Fruit fly (Drosophila melanogaster) whole organism, embryonic: ENCODE data around the gene ZnT86D.

Experiments
- Aef1 ChIP-seq: fragments of 200-800 bp; sonication (Bioruptor generic); IDR thresholded peaks from 3 replicates; pipeline ENCODE4 v1.3.6; 2022; ENCODE audit warnings: missing biosample characterization, missing genetic modification characterization
- Asciz ChIP-seq: fragments of 200-800 bp; sonication (Bioruptor generic); optimal IDR thresholded peaks from 2 replicates; lab custom pipeline; 2017; ENCODE audit warnings: missing biosample characterization, mild to moderate bottlenecking, missing genetic modification characterization, missing genetic modification reagents
- Awh ChIP-seq: fragments of 200-800 bp; sonication (Bioruptor generic); IDR thresholded peaks from 2 replicates; pipeline ENCODE4, ENCODE4 v1.3.6; 2022; ENCODE audit warnings: missing biosample characterization, missing genetic modification characterization
- CG10321 ChIP-seq: fragments of 200-800 bp; sonication (Bioruptor generic); IDR thresholded peaks from 2 replicates; pipeline ENCODE4 v1.3.6; 2022; ENCODE audit warnings: missing biosample characterization, missing genetic modification characterization
- CG10565 ChIP-seq: fragments of 200-800 bp; sonication (Bioruptor generic); optimal IDR thresholded peaks from 3 replicates; lab custom pipeline; 2016; ENCODE audit warnings: missing biosample characterization, mild to moderate bottlenecking, missing genetic modification characterization
- CG12299 ChIP-seq: fragments of 200-800 bp; sonication (Bioruptor generic); optimal IDR thresholded peaks from 2 replicates; lab custom pipeline; 2018; ENCODE audit warnings: missing biosample characterization, mild to moderate bottlenecking, missing genetic modification characterization
- CG12769 ChIP-seq: fragments of 200-800 bp; sonication (Bioruptor generic); optimal IDR thresholded peaks from 2 replicates; lab custom pipeline; 2019; ENCODE audit warnings: missing biosample characterization, mild to moderate bottlenecking, missing genetic modification characterization, moderate library complexity
- CG1647 ChIP-seq: fragments of 200-800 bp; sonication (Bioruptor generic); optimal IDR thresholded peaks from 3 replicates; lab custom pipeline; 2016; ENCODE audit warnings: missing biosample characterization, missing genetic modification characterization
- CG1792 ChIP-seq: fragments of 200-800 bp; sonication (Bioruptor generic); optimal IDR thresholded peaks from 2 replicates; lab custom pipeline; 2016; ENCODE audit warnings: missing biosample characterization, missing genetic modification characterization
- CG18262 ChIP-seq: fragments of 200-800 bp; optimal IDR thresholded peaks from 3 replicates; lab custom pipeline; 2019; ENCODE audit warnings: missing biosample characterization, mild to moderate bottlenecking, missing genetic modification characterization, moderate library complexity
- CG2129 ChIP-seq: fragments of 200-800 bp; sonication (Bioruptor generic); IDR thresholded peaks from 2 replicates; pipeline ENCODE4 v1.3.6; 2022; ENCODE audit warnings: missing biosample characterization, missing genetic modification characterization; ENCODE audit not compliant: partially characterized antibody
- CG31365 ChIP-seq: fragments of 200-800 bp; sonication (Bioruptor generic); optimal IDR thresholded peaks from 2 replicates; lab custom pipeline; 2018; ENCODE audit warnings: missing biosample characterization, mild to moderate bottlenecking, missing genetic modification characterization
- CG3407 ChIP-seq: fragments of 200-800 bp; sonication (Bioruptor generic); optimal IDR thresholded peaks from 2 replicates; lab custom pipeline; 2018; ENCODE audit warnings: missing biosample characterization, mild to moderate bottlenecking, missing genetic modification characterization
- CG3847 ChIP-seq: fragments of 200-800 bp; sonication (Bioruptor generic); IDR thresholded peaks from 2 replicates; pipeline ENCODE4 v1.3.6; 2022; ENCODE audit warnings: missing biosample characterization, missing genetic modification characterization
- CG43689 ChIP-seq: fragments of 200-800 bp; sonication (Bioruptor generic); IDR thresholded peaks from 2 replicates; pipeline ENCODE4 v1.3.6; 2022; ENCODE audit warnings: missing biosample characterization, missing genetic modification characterization
- CG4730 ChIP-seq: fragments of 200-800 bp; sonication (Bioruptor generic); IDR thresholded peaks from 2 replicates; pipeline ENCODE4 v1.3.6; 2022; ENCODE audit warnings: missing biosample characterization, missing genetic modification characterization
- CG6254 ChIP-seq: fragments of 200-800 bp; sonication (Bioruptor generic); optimal IDR thresholded peaks from 3 replicates; lab custom pipeline; 2017; ENCODE audit warnings: mild to moderate bottlenecking, missing biosample characterization, missing genetic modification reagents, missing genetic modification characterization
- CG7372 ChIP-seq: fragments of 200-800 bp; sonication (Bioruptor generic); IDR thresholded peaks from 2 replicates; pipeline ENCODE4 v1.3.6; 2022; ENCODE audit warnings: missing biosample characterization, missing genetic modification characterization
- CG7745 ChIP-seq: fragments of 200-800 bp; sonication (Bioruptor generic); optimal IDR thresholded peaks from 2 replicates; lab custom pipeline; 2018; ENCODE audit warnings: missing biosample characterization, mild to moderate bottlenecking, missing genetic modification characterization, moderate library complexity
- Hey ChIP-seq: fragments of 200-800 bp; sonication (Bioruptor generic); optimal IDR thresholded peaks from 3 replicates; lab custom pipeline; 2018; ENCODE audit warnings: missing biosample characterization, mild to moderate bottlenecking, missing genetic modification characterization
- HmgZ ChIP-seq: fragments of 200-800 bp; sonication (Bioruptor generic); optimal IDR thresholded peaks from 2 replicates; lab custom pipeline; 2018; ENCODE audit warnings: missing biosample characterization, mild to moderate bottlenecking, missing genetic modification characterization
- Hr51 ChIP-seq, 2 experiments: fragments of 200-800 bp; sonication (Bioruptor generic); optimal IDR thresholded peaks; 2 replicates in 1 of 2; 3 replicates in 1 of 2; lab custom pipeline; 2016 to 2018; ENCODE audit warnings: missing biosample characterization in 2 of 2, missing genetic modification characterization in 2 of 2, mild to moderate bottlenecking in 1 of 2, moderate library complexity in 1 of 2
- NC2α ChIP-seq: fragments of 200-800 bp; sonication (Bioruptor generic); optimal IDR thresholded peaks from 2 replicates; lab custom pipeline; 2016; ENCODE audit warnings: missing biosample characterization, missing genetic modification characterization
- NFAT ChIP-seq: fragments of 200-800 bp; sonication (Bioruptor generic); IDR thresholded peaks from 2 replicates; pipeline ENCODE4 v1.3.6; 2022; ENCODE audit warnings: missing biosample characterization, missing genetic modification characterization
- Ravus ChIP-seq: fragments of 200-800 bp; sonication (Bioruptor generic); IDR thresholded peaks from 2 replicates; pipeline ENCODE4 v1.3.6; 2022; ENCODE audit warnings: missing biosample characterization, missing genetic modification characterization
- Ssrp ChIP-seq: fragments of 200-800 bp; sonication (Bioruptor generic); optimal IDR thresholded peaks from 2 replicates; lab custom pipeline; 2018; ENCODE audit warnings: missing biosample characterization, mild to moderate bottlenecking, missing genetic modification characterization, moderate library complexity
- Taf1 ChIP-seq: fragments of 200-800 bp; sonication (Bioruptor generic); IDR thresholded peaks from 2 replicates; pipeline ENCODE4 v1.3.6; 2022; ENCODE audit warnings: missing biosample characterization, missing genetic modification characterization
- Vsx1 ChIP-seq: fragments of 200-800 bp; sonication (Bioruptor generic); optimal IDR thresholded peaks from 2 replicates; lab custom pipeline; 2017; ENCODE audit warnings: missing biosample characterization, mild to moderate bottlenecking, missing genetic modification characterization, missing genetic modification reagents
- al ChIP-seq: fragments of 200-800 bp; sonication (Bioruptor generic); IDR thresholded peaks from 2 replicates; pipeline ENCODE4 v1.3.6; 2022; ENCODE audit warnings: missing biosample characterization, missing genetic modification characterization
- bcd ChIP-seq: fragments of 200-800 bp; sonication (Bioruptor generic); optimal IDR thresholded peaks from 2 replicates; lab custom pipeline; 2017; ENCODE audit warnings: missing biosample characterization, mild to moderate bottlenecking, missing genetic modification characterization
- chinmo ChIP-seq: fragments of 200-800 bp; sonication (Bioruptor generic); IDR thresholded peaks from 4 replicates; pipeline ENCODE4 v1.3.6; 2022; ENCODE audit warnings: missing biosample characterization, missing genetic modification characterization; ENCODE audit not compliant: partially characterized antibody
- crol ChIP-seq: fragments of 200-800 bp; sonication (Bioruptor generic); IDR thresholded peaks from 2 replicates; pipeline ENCODE4 v1.3.6; 2022; ENCODE audit warnings: missing biosample characterization, missing genetic modification characterization
- dimm ChIP-seq: fragments of 200-800 bp; sonication (Bioruptor generic); IDR thresholded peaks from 2 replicates; pipeline ENCODE4 v1.3.6; 2022; ENCODE audit warnings: missing biosample characterization, missing genetic modification characterization
- disco-r ChIP-seq: fragments of 200-800 bp; sonication (Bioruptor generic); optimal IDR thresholded peaks from 2 replicates; lab custom pipeline; 2016; ENCODE audit warnings: missing biosample characterization, missing genetic modification characterization
- dmrt99B ChIP-seq: fragments of 200-800 bp; sonication (Bioruptor generic); optimal IDR thresholded peaks from 2 replicates; lab custom pipeline; 2018; ENCODE audit warnings: missing biosample characterization, mild to moderate bottlenecking, missing genetic modification characterization, moderate library complexity
- fd64A ChIP-seq: fragments of 200-800 bp; sonication (Bioruptor generic); optimal IDR thresholded peaks from 3 replicates; lab custom pipeline; 2018; ENCODE audit warnings: missing biosample characterization, mild to moderate bottlenecking, missing genetic modification characterization
- grn ChIP-seq: fragments of 200-800 bp; sonication (Bioruptor generic); optimal IDR thresholded peaks from 3 replicates; lab custom pipeline; 2017; ENCODE audit warnings: missing biosample characterization, missing genetic modification characterization
- jigr1 ChIP-seq: fragments of 200-800 bp; sonication (Bioruptor generic); IDR thresholded peaks from 3 replicates; pipeline ENCODE4 v1.3.6; 2022; ENCODE audit warnings: missing biosample characterization, missing genetic modification characterization
- jumu ChIP-seq: fragments of 200-800 bp; sonication (Bioruptor generic); optimal IDR thresholded peaks from 3 replicates; lab custom pipeline; 2016; ENCODE audit warnings: missing biosample characterization, missing genetic modification characterization
- klu ChIP-seq: fragments of 200-800 bp; sonication (Bioruptor generic); IDR thresholded peaks from 2 replicates; pipeline ENCODE4 v1.3.6; 2022; ENCODE audit warnings: missing biosample characterization, missing genetic modification characterization
- lola ChIP-seq, 3 experiments: fragments of >200 bp in 2 of 3; fragments of 200-800 bp in 1 of 3; sonication (Bioruptor generic) in 1 of 3; optimal IDR thresholded peaks; 2 replicates each; lab custom pipeline; 2017 to 2019; ENCODE audit warnings: missing biosample characterization in 3 of 3, missing genetic modification characterization in 3 of 3, mild to moderate bottlenecking in 1 of 3, moderate library complexity in 1 of 3
- mam ChIP-seq: fragments of 200-800 bp; sonication (Bioruptor generic); optimal IDR thresholded peaks from 3 replicates; lab custom pipeline; 2016; ENCODE audit warnings: missing biosample characterization, missing genetic modification characterization
- pita ChIP-seq: fragments of 200-800 bp; sonication (Bioruptor generic); optimal IDR thresholded peaks from 2 replicates; lab custom pipeline; 2017; ENCODE audit warnings: missing biosample characterization, mild to moderate bottlenecking, missing genetic modification characterization
- pzg ChIP-seq: fragments of 200-800 bp; sonication (Bioruptor generic); optimal IDR thresholded peaks from 3 replicates; lab custom pipeline; 2018; ENCODE audit warnings: missing biosample characterization, mild to moderate bottlenecking, missing genetic modification characterization, moderate library complexity
- ro ChIP-seq: fragments of 200-800 bp; sonication (Bioruptor generic); IDR thresholded peaks from 2 replicates; pipeline ENCODE4 v1.3.6; 2022; ENCODE audit warnings: missing biosample characterization, missing genetic modification characterization
- sd ChIP-seq: fragments of 200-800 bp; sonication (Bioruptor generic); optimal IDR thresholded peaks from 3 replicates; lab custom pipeline; 2018; ENCODE audit warnings: missing biosample characterization, mild to moderate bottlenecking, missing genetic modification characterization, moderate library complexity
- slbo ChIP-seq: fragments of 200-800 bp; sonication (Bioruptor generic); IDR thresholded peaks from 2 replicates; pipeline ENCODE4 v1.3.6; 2022; ENCODE audit warnings: missing biosample characterization, missing genetic modification characterization
- sna ChIP-seq: fragments of 200-800 bp; sonication (Bioruptor generic); IDR thresholded peaks from 2 replicates; pipeline ENCODE4 v1.3.6; 2022; ENCODE audit warnings: missing biosample characterization, missing genetic modification characterization; ENCODE audit not compliant: partially characterized antibody
- stwl ChIP-seq: fragments of 200-800 bp; sonication (Bioruptor generic); optimal IDR thresholded peaks from 3 replicates; lab custom pipeline; 2018; ENCODE audit warnings: missing biosample characterization, mild to moderate bottlenecking, missing genetic modification characterization, moderate library complexity
- wek ChIP-seq: fragments of 200-800 bp; sonication (Bioruptor generic); optimal IDR thresholded peaks from 3 replicates; lab custom pipeline; 2018; ENCODE audit warnings: missing biosample characterization, mild to moderate bottlenecking, missing genetic modification characterization, moderate library complexity
- yki ChIP-seq: fragments of >200 bp; optimal IDR thresholded peaks from 3 replicates; lab custom pipeline; 2018

The ZnT86D gene

dm6 chr3R:11200885-11201421, 13.4 kb downstream of the ZnT86D start (continued):
- TF ChIP-seq CG31365 (no peak), ro (GFP tag; lab: Robert Waterston, UW) (no peak), bcd (GFP tag; lab: Kevin White, UChicago) (peak; percentile 58), Hr51 (GFP tag; optimal IDR thresholded peaks at IDR 0.05; lab: Kevin White, UChicago) (peak in 1 of 2 experiments; percentile 77), Awh (GFP tag; lab: Robert Waterston, UW) (no peak), mam (GFP tag; lab: Kevin White, UChicago) (peak; percentile 38), Taf1 (GFP tag; lab: Robert Waterston, UW) (no peak), stwl (tag; lab: Kevin White, UChicago) (no peak), al (GFP tag; lab: Robert Waterston, UW) (peak; percentile 64; the same call in 1 of the 2 replicates), lola (GFP tag; optimal IDR thresholded peaks at IDR 0.05; lab: Kevin White, UChicago) (no peak), klu (GFP tag; lab: Robert Waterston, UW) (no peak), CG10565 (GFP tag; lab: Kevin White, UChicago) (no peak), Ravus (GFP tag; lab: Robert Waterston, UW) (no peak), jigr1 (GFP tag; lab: Robert Waterston, UW) (no peak), slbo (GFP tag; lab: Robert Waterston, UW) (peak; percentile 76), NFAT (GFP tag; lab: Robert Waterston, UW) (no peak), crol (no peak), Hey (tag; lab: Kevin White, UChicago) (no peak), CG12769 (tag; lab: Kevin White, UChicago) (peak; percentile 48), sna (GFP tag; lab: Robert Waterston, UW) (no peak), pita (GFP tag; lab: Kevin White, UChicago) (no peak), NC2α (GFP tag; lab: Kevin White, UChicago) (no peak), Aef1 (GFP tag; lab: Robert Waterston, UW) (peak; percentile 52), CG3407 (GFP tag; lab: Kevin White, UChicago) (peak; percentile 25), dimm (GFP tag; lab: Robert Waterston, UW) (no peak), fd64A (no peak), jumu (GFP tag; lab: Kevin White, UChicago) (no peak), CG10321 (GFP tag; lab: Robert Waterston, UW) (no peak), CG12299 (tag; lab: Kevin White, UChicago) (no peak), pzg (GFP tag; lab: Kevin White, UChicago) (no peak), Ssrp (tag; lab: Kevin White, UChicago) (peak; percentile 27), wek (GFP tag; lab: Kevin White, UChicago) (no peak), CG3847 (peak; percentile 40), HmgZ (peak; percentile 26), CG6254 (GFP tag; lab: Kevin White, UChicago) (no peak), yki (lab: Kevin White, UChicago) (no peak), grn (GFP tag; lab: Kevin White, UChicago) (peak; percentile 4), dmrt99B (tag; lab: Kevin White, UChicago) (peak; percentile 61), CG43689 (GFP tag; lab: Robert Waterston, UW) (0 out of 2 replicates have a peak, but pooled peaks have one; percentile 33), CG1647 (no peak), disco-r (GFP tag; lab: Kevin White, UChicago) (no peak), CG7745 (tag; lab: Kevin White, UChicago) (no peak), CG2129 (GFP tag; lab: Robert Waterston, UW) (no peak), CG4730 (GFP tag; lab: Robert Waterston, UW) (no peak), Vsx1 (GFP tag; lab: Kevin White, UChicago) (no peak), chinmo (GFP tag; lab: Robert Waterston, UW) (peak; percentile 61; the same call in 1 of the 4 replicates), CG7372 (GFP tag; lab: Robert Waterston, UW) (no peak), CG1792 (no peak), Asciz (GFP tag; lab: Kevin White, UChicago) (peak; percentile 32), CG18262 (peak; percentile 50), sd (tag; lab: Kevin White, UChicago) (peak; percentile 69)
